Fruit fly (Drosophila melanogaster): Measurements from ENCODE around the gene Mical.
A peak's percentile ranks its signal among the peaks of the same experiment; 100 is the strongest.

- TF ChIP-seq ey (GFP tag; optimal IDR thresholded peaks at IDR 0.05) (no peak), Sp1 (GFP tag; optimal IDR thresholded peaks at IDR 0.05) (no peak), usp (GFP tag; optimal IDR thresholded peaks at IDR 0.05) (no peak), OdsH (GFP tag; optimal IDR thresholded peaks at IDR 0.05) (no peak), N (GFP tag; optimal IDR thresholded peaks at IDR 0.05) (no peak), h (GFP tag; optimal IDR thresholded peaks at IDR 0.05) (peak; percentile 28), sage (GFP tag; optimal IDR thresholded peaks at IDR 0.05) (no peak), Hr78 (GFP tag; optimal IDR thresholded peaks at IDR 0.05) (no peak)
Measured at dm6 chr3R:10024032-10024712, 18.5 kb downstream of the Mical start.

All from whole organism, wandering third instar larva.